Worm (Caenorhabditis elegans): Measurements from ENCODE around the gene col-173.

Gene col-173

DNA sequence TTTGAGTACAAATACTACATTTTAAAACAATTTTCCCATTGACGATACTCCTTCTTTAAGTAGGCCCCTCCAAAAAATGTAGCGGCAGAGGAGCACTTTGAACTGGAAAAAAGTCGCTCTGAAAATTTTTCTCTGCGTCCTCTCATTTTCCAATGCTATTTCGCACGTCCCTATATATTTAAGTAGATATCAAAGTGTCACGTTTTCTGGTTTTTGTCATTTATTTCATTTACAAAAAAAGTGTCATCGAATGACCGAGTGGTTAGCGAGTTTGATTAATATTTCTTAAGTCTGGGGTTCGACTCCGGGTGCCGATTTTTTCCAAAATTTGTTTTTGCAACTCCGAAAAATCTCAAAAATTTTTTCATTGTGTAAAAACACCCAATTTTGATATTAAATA is 10.4 kb downstream of the col-173 start:
- no peak for TF ChIP-seq elt-3 (tag; optimal IDR thresholded peaks at IDR 0.05)
- TF ChIP-seq skn-1 (tag; optimal IDR thresholded peaks at IDR 0.05), result no peak

DNA sequence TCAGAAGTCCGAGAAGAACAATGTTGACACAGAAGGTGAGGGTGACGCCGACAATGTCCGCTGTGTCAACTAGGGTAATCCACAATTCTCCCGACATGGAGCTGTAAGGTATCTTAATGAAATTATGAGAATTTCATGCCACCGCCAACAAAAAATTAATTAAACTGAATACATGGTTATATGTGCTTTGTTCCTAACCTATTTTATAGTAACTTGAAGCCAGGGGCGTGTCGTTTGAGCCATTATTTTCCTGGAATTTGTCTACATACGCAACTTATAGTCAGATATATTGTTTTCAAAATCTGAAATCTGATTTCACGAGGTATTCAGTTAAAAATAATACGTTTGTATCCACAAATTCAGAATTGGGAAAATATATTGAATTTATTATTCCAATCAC is 11.5 kb downstream of the col-173 start, which contains the start of gene odr-10:
Gene odr-10, minus strand, starts transcription at position 101 of the 400 bp plus-strand sequence.
- no peak for TF ChIP-seq unc-62 (GFP tag; optimal IDR thresholded peaks at IDR 0.05)

DNA sequence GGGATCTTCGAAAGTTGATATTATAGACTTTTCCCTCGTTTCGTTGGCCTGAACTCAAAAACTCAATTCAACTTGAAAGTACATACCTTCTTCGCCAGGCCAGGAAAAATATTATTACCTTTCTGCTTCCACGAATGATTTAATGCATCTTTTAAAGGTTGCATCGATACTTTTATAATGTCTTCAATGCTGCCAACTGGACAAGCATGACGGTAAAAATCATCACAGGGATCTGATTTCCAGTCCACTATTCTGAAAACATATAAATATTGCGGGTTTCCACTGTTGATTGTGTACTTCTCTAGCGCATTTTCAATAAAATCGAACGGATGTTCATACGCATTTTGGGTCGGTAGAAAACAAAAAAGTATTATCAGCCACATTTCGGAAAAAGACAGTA is 14.3 kb downstream of the col-173 start, which contains the start of gene nep-4:
Gene nep-4, minus strand, starts transcription at position 393 of the 400 bp plus-strand sequence.
- TF ChIP-seq unc-62 (GFP tag; optimal IDR thresholded peaks at IDR 0.05), result no peak
- TF ChIP-seq pha-4 (tag; optimal IDR thresholded peaks at IDR 0.05), result no peak
- TF ChIP-seq elt-2 (tag; optimal IDR thresholded peaks at IDR 0.05), result no peak
- no peak for TF ChIP-seq zag-1 (tag; optimal IDR thresholded peaks at IDR 0.05)
- no peak for TF ChIP-seq nhr-23 (tag; optimal IDR thresholded peaks at IDR 0.05)
- no peak for TF ChIP-seq nhr-237 (tag; optimal IDR thresholded peaks at IDR 0.05)
- no peak for TF ChIP-seq egl-27 (tag; optimal IDR thresholded peaks at IDR 0.05)
- TF ChIP-seq lsy-12 (tag; optimal IDR thresholded peaks at IDR 0.05), result no peak
- TF ChIP-seq eor-1 (tag; optimal IDR thresholded peaks at IDR 0.05), result no peak
- no peak for TF ChIP-seq fos-1 (tag; optimal IDR thresholded peaks at IDR 0.05)

DNA sequence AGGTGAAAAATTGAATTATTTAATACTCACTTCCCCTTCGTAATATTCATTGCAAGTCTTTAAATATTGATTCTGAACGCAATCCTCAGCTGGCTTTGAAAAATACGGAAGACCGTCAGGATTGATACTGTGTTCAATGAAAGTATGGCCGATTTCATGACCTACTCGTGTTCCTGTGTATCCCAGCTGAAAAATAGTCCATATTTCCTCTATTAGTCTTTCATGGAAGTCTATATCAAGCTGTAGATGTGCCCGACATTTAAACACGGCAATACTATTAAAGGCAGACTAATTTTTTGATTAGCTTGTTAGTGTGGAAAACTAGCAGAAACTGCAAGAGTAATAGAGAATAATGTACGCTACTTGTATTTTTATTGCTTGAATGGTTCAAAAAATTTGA is 15.8 kb downstream of the col-173 start:
- TF ChIP-seq nhr-67 (tag; optimal IDR thresholded peaks at IDR 0.05) (no peak), sea-2 (GFP tag; optimal IDR thresholded peaks at IDR 0.05) (no peak), elt-2 (tag; optimal IDR thresholded peaks at IDR 0.05) (no peak), ama-1 (optimal IDR thresholded peaks at IDR 0.05) (no peak), nhr-25 (tag; optimal IDR thresholded peaks at IDR 0.05) (no peak), lsy-12 (tag; optimal IDR thresholded peaks at IDR 0.05) (no peak), ZK546.5 (tag; optimal IDR thresholded peaks at IDR 0.05) (no peak), nhr-11 (tag; optimal IDR thresholded peaks at IDR 0.05) (no peak), mdl-1 (tag; optimal IDR thresholded peaks at IDR 0.05) (no peak), jun-1 (tag; optimal IDR thresholded peaks at IDR 0.05) (no peak), snpc-4 (tag; optimal IDR thresholded peaks at IDR 0.05) (no peak), nhr-12 (tag; optimal IDR thresholded peaks at IDR 0.05) (no peak), daf-12 (tag; optimal IDR thresholded peaks at IDR 0.05) (no peak), pqm-1 (tag; optimal IDR thresholded peaks at IDR 0.05) (no peak), egl-27 (tag; optimal IDR thresholded peaks at IDR 0.05) (no peak)

DNA sequence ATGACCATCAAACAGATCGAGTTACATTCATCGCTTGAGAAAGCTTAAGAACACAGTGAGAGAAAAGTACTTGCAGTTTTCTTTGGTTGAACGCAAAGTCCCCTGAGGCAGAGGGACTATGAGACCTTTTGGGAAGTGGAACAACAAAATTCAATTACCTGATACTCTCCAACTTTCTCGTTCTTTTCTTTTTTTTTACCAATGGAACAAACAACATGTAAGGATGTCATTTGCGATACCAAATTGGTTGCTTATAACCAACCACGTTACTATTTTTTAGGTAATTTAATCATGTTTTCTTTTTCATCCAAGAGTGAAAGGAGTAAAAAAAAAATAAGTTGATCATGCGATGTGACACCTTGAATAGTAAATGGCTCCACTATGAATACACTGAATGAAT is 20.5 kb downstream of the col-173 start:
- no peak for TF ChIP-seq pqm-1 (tag; optimal IDR thresholded peaks at IDR 0.05)
- no peak for TF ChIP-seq hmg-11 (tag; optimal IDR thresholded peaks at IDR 0.05)
- no peak for TF ChIP-seq nhr-77 (tag; optimal IDR thresholded peaks at IDR 0.05)
- no peak for TF ChIP-seq nhr-43 (tag; optimal IDR thresholded peaks at IDR 0.05; ENCODE audit: poor library complexity, severe bottlenecking)
- no peak for TF ChIP-seq snpc-4 (tag; optimal IDR thresholded peaks at IDR 0.05)
- no peak for TF ChIP-seq egl-27 (tag; optimal IDR thresholded peaks at IDR 0.05)
- TF ChIP-seq nhr-76 (tag; optimal IDR thresholded peaks at IDR 0.05), result no peak

DNA sequence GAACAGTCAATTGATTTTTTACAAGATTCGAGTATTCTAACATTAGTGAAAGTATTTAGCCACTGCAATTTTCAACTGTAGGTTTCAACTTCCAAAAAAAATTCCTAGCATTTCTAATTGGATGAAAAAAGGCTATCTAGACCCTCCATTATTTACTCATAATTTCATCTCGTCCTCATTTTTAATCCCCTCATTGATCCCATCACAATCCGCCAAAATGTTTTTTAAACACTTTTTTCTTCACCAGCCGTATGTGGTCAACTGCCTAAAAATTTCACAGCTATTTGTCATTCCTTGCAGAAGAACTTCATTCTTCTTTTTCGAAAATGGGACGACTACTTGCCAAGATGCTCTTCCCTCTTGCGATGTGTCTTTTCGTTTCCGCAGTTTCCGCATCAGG is 24.0 kb downstream of the col-173 start, which contains the start of gene rig-3:
Gene rig-3, plus strand, starts transcription at position 301 of the 400 bp plus-strand sequence.
- TF ChIP-seq hmg-11 (tag; optimal IDR thresholded peaks at IDR 0.05) (no peak), ceh-28 (tag; optimal IDR thresholded peaks at IDR 0.05) (no peak)

DNA sequence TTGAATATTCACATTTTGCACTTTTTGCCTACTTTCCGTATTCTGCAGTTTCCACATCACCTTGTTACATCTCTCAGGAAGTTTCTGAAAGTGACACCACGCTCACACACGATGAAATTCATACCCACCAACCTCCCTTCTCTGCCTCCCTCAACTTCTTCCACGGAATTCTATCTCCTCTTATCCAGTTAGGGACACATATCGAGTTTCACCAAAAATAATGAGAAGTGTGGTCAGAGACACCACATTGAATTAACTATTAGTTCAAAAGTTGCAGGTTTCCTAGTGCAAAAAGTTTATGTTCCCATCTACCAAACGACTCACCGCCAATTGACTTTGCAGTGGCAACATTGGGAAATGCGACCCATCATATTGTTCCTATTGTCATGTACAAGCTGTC is 26.9 kb downstream of the col-173 start:
- no peak for TF ChIP-seq nhr-237 (tag; optimal IDR thresholded peaks at IDR 0.05)
- TF ChIP-seq fos-1 (tag; optimal IDR thresholded peaks at IDR 0.05), result no peak

DNA sequence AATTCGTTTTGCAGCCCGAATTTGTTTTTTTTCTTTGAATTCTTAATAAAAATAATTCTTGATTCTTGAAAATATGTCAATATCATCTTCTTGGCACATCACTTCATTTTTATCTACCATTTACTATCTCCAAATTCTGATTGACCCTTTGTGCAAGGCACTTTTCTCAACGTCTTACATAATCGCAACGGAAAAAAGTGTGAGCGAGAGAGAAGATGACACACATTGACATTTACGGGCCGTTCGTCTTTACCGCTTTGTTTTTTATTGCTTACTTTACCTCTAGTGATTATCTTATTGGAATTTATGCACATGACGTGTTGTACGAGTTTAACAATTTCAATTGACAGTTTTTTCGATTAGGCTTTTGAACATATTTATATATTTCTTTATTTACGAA is 28.7 kb downstream of the col-173 start:
- TF ChIP-seq unc-39 (tag; optimal IDR thresholded peaks at IDR 0.05), result no peak
- TF ChIP-seq ceh-82 (tag; optimal IDR thresholded peaks at IDR 0.05), result no peak
- no peak for TF ChIP-seq pha-4 (tag; optimal IDR thresholded peaks at IDR 0.05)
- TF ChIP-seq nhr-28 (tag; optimal IDR thresholded peaks at IDR 0.05), result no peak
- no peak for TF ChIP-seq snpc-4 (tag; optimal IDR thresholded peaks at IDR 0.05)
- no peak for TF ChIP-seq egl-5 (tag; optimal IDR thresholded peaks at IDR 0.05)
- no peak for TF ChIP-seq sea-2 (GFP tag; optimal IDR thresholded peaks at IDR 0.05)
- no peak for TF ChIP-seq lin-15B (tag; optimal IDR thresholded peaks at IDR 0.05)
- no peak for TF ChIP-seq nhr-43 (tag; optimal IDR thresholded peaks at IDR 0.05; ENCODE audit: poor library complexity, severe bottlenecking)
- TF ChIP-seq R02D3.7 (tag; optimal IDR thresholded peaks at IDR 0.05), result no peak
- no peak for TF ChIP-seq hmg-11 (tag; optimal IDR thresholded peaks at IDR 0.05)
- TF ChIP-seq ceh-28 (tag; optimal IDR thresholded peaks at IDR 0.05), result no peak
- TF ChIP-seq ZK546.5 (tag; optimal IDR thresholded peaks at IDR 0.05), result no peak
- TF ChIP-seq aly-2 (tag; optimal IDR thresholded peaks at IDR 0.05), result no peak
- no peak for TF ChIP-seq nhr-76 (tag; optimal IDR thresholded peaks at IDR 0.05)
